Fruit fly (Drosophila melanogaster) whole organism, prepupa: ENCODE measurements around the gene MESR6.

Experiments
- Hr4 ChIP-seq: fragments of 200-800 bp; sonication (Bioruptor generic); optimal IDR thresholded peaks from 3 replicates; lab custom pipeline; 2016; ENCODE audit warnings: missing biosample characterization, missing genetic modification characterization
- OdsH ChIP-seq: fragments of 200-800 bp; sonication (Bioruptor generic); optimal IDR thresholded peaks from 3 replicates; lab custom pipeline; 2016; ENCODE audit warnings: missing biosample characterization, missing genetic modification characterization
- net ChIP-seq: fragments of 200-800 bp; sonication (Bioruptor generic); optimal IDR thresholded peaks from 3 replicates; lab custom pipeline; 2016; ENCODE audit warnings: missing biosample characterization, missing genetic modification characterization

DNA sequence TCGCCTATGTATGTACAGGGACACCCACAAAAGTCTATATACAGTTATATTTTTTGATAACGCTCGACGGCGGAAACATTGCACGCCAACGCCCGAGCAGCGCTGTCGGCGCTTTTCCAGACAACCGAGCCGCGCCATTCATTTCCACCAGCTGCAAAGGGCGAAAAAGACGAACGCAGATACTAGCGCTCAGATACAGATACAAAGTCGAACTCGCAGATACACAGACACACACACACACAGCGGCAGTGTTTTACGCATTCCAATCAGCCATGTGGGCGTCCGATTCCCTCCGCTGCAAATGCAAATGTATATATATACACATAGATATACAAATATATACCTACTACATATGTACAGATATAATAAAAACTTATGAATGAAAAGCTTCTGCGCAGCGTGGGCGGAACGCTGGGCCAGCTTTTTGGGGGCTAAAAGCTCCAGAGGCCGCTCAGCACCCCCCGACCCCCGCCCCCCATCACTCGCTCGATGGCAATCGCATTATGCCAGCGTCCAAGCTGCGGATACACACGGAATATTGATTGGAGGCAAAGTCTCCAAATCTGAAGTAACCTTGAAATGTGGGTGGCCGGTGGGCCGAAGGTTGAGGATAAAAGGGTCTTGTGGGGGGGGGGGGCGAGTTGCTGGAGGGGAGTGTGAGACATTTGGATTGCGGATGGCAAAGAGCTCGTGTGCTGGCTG is 896 bp upstream of the MESR6 start:
- no peak for TF ChIP-seq net (GFP tag; lab: Kevin White, UChicago)
- TF ChIP-seq OdsH (GFP tag; lab: Kevin White, UChicago) = no peak
- TF ChIP-seq Hr4 (GFP tag; lab: Kevin White, UChicago) = no peak
